Worm (Caenorhabditis elegans): ENCODE data around the gene C08E3.13.

- no peak for TF ChIP-seq ztf-23 (GFP tag; IDR thresholded peaks at IDR 0.05)
- TF ChIP-seq cog-1 (tag; optimal IDR thresholded peaks at IDR 0.05) = no peak
Observed at ce11 chrII:1676088-1676487, 44.0 kb upstream of the C08E3.13 start, which contains the start of gene fbxb-17.

Measured in whole organism, midembryonic.